Worm (Caenorhabditis elegans): ENCODE data around the gene T11F9.14.
A peak's percentile ranks its signal among the peaks of the same experiment; 100 is the strongest.

T11F9.14 gene

DNA sequence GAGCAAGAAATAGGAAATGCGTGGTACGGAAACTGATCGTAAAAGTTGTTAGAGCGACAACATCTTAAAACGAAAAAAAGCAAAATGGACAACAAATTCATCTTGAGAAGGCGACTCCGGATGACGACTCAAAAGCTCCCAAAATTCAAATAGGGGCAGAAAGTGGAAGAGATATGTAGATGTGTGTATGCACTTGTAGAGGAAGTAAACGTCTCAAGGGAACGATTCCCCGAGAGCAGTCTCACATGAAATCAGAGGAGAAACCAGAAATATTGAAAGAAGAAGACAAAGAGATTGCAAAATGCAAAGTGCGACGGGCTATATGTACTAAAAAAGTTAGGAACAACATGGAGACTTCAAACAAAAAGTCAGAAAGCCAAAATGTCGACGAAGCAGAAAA lies 37.1 kb downstream of the T11F9.14 start, which contains the start of gene F57B7.2:
Gene F57B7.2, minus strand, starts transcription at position 101 of the 400 bp plus-strand sequence.
- TF ChIP-seq cnd-1 (tag; optimal IDR thresholded peaks at IDR 0.05) (no peak), nhr-237 (tag; optimal IDR thresholded peaks at IDR 0.05) (no peak), nhr-28 (tag; optimal IDR thresholded peaks at IDR 0.05) (no peak), sem-2 (GFP tag; optimal IDR thresholded peaks at IDR 0.05) (no peak), ceh-39 (tag; optimal IDR thresholded peaks at IDR 0.05) (no peak), lsy-2 (tag; optimal IDR thresholded peaks at IDR 0.05) (no peak), mep-1 (tag; optimal IDR thresholded peaks at IDR 0.05) (no peak), unc-62 (GFP tag; optimal IDR thresholded peaks at IDR 0.05) (no peak), unc-39 (tag; optimal IDR thresholded peaks at IDR 0.05) (no peak), mls-2 (tag; optimal IDR thresholded peaks at IDR 0.05) (no peak), snpc-4 (tag; optimal IDR thresholded peaks at IDR 0.05) (no peak), zip-8 (tag; optimal IDR thresholded peaks at IDR 0.05) (no peak), ceh-83 (GFP tag; optimal IDR thresholded peaks at IDR 0.05) (no peak), pha-4 (tag; optimal IDR thresholded peaks at IDR 0.05) (no peak), ham-2 (GFP tag; optimal IDR thresholded peaks at IDR 0.05) (no peak)

DNA sequence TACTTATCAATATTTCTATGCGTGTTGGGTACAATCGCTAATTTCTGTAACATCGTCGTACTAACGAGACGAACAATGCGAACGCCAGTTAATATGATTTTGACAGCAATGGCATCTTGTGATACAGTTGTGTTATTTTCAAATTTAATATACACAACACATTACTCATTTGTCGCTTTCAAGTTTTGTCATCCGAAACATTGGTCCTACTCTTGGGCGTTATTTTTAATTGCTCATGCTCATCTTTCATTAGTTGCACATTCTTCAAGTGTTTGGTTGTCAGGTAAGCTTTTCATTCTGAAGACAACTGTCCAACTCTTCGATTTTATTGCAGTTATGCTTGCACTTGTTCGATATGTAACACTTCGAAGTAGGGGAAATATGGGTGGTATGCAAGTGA lies 41.4 kb downstream of the T11F9.14 start:
- no peak for TF ChIP-seq ceh-39 (tag; optimal IDR thresholded peaks at IDR 0.05)
- TF ChIP-seq nhr-28 (tag; optimal IDR thresholded peaks at IDR 0.05) = no peak
- no peak for TF ChIP-seq elt-1 (tag; optimal IDR thresholded peaks at IDR 0.05; ENCODE audit: borderline replicate concordance, insufficient read depth)
- TF ChIP-seq lin-13 (tag; optimal IDR thresholded peaks at IDR 0.05) = no peak
- TF ChIP-seq ceh-43 (GFP tag; optimal IDR thresholded peaks at IDR 0.05) = no peak
- TF ChIP-seq ham-2 (GFP tag; optimal IDR thresholded peaks at IDR 0.05) = no peak
- TF ChIP-seq ces-1 (GFP tag; optimal IDR thresholded peaks at IDR 0.05) = no peak
- TF ChIP-seq drap-1 (GFP tag; optimal IDR thresholded peaks at IDR 0.05) = no peak
- TF ChIP-seq nhr-12 (tag; optimal IDR thresholded peaks at IDR 0.05) = no peak
- no peak for TF ChIP-seq sptf-1 (tag; optimal IDR thresholded peaks at IDR 0.05)
- TF ChIP-seq unc-120 (tag; optimal IDR thresholded peaks at IDR 0.05; ENCODE audit: poor library complexity, severe bottlenecking) = no peak
- no peak for TF ChIP-seq M03D4.4 (tag; optimal IDR thresholded peaks at IDR 0.05)
- no peak for TF ChIP-seq tbx-8 (GFP tag; optimal IDR thresholded peaks at IDR 0.05)
- no peak for TF ChIP-seq sem-2 (GFP tag; optimal IDR thresholded peaks at IDR 0.05)
- no peak for TF ChIP-seq unc-39 (tag; optimal IDR thresholded peaks at IDR 0.05)
- TF ChIP-seq hlh-1 (tag; optimal IDR thresholded peaks at IDR 0.05) = no peak
- no peak for TF ChIP-seq mab-5 (tag; optimal IDR thresholded peaks at IDR 0.05)
- TF ChIP-seq bed-3 (GFP tag; optimal IDR thresholded peaks at IDR 0.05) = no peak

DNA sequence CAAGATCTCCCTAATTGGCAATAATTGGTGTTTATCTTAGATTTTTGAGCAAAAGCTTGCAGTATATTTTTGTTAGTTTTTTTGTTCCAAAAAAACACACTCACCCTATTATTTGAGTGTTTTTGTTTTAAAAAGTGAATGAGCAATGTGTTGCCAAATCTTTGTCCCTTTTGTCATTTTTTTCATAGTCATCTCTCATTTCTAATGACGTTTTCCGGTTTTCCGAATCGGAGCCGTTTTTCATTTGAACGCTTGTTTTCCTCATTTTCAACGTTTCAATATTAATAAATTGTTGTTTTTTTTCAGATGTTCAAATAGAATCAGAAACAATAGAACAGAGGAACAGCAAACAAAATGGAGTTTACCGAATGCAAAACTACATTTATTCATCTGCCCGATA lies 42.2 kb downstream of the T11F9.14 start, which contains the start of gene dmsr-1:
Gene dmsr-1, plus strand, starts transcription at position 301 of the 400 bp plus-strand sequence.
- no peak for TF ChIP-seq ztf-11 (tag; optimal IDR thresholded peaks at IDR 0.05)
- TF ChIP-seq elt-3 (tag; optimal IDR thresholded peaks at IDR 0.05) = no peak
- no peak for TF ChIP-seq mls-2 (tag; optimal IDR thresholded peaks at IDR 0.05)
- TF ChIP-seq nhr-2 (tag; optimal IDR thresholded peaks at IDR 0.05) = no peak
- TF ChIP-seq unc-120 (tag; optimal IDR thresholded peaks at IDR 0.05; ENCODE audit: poor library complexity, severe bottlenecking) = no peak
- no peak for TF ChIP-seq unc-39 (tag; optimal IDR thresholded peaks at IDR 0.05)
- no peak for TF ChIP-seq nhr-76 (tag; optimal IDR thresholded peaks at IDR 0.05)
- no peak for TF ChIP-seq lin-13 (tag; optimal IDR thresholded peaks at IDR 0.05)
- TF ChIP-seq zip-8 (tag; optimal IDR thresholded peaks at IDR 0.05) = no peak
- no peak for TF ChIP-seq hlh-1 (tag; optimal IDR thresholded peaks at IDR 0.05)
- TF ChIP-seq mep-1 (tag; optimal IDR thresholded peaks at IDR 0.05) = no peak
- TF ChIP-seq pha-4 (tag; optimal IDR thresholded peaks at IDR 0.05) = no peak
- no peak for TF ChIP-seq sem-2 (GFP tag; optimal IDR thresholded peaks at IDR 0.05)
- TF ChIP-seq nhr-237 (tag; optimal IDR thresholded peaks at IDR 0.05) = no peak
- no peak for TF ChIP-seq ceh-43 (GFP tag; optimal IDR thresholded peaks at IDR 0.05)
- TF ChIP-seq nhr-28 (tag; optimal IDR thresholded peaks at IDR 0.05) = no peak
- no peak for TF ChIP-seq tbx-8 (GFP tag; optimal IDR thresholded peaks at IDR 0.05)
- TF ChIP-seq elt-1 (tag; optimal IDR thresholded peaks at IDR 0.05; ENCODE audit: borderline replicate concordance, insufficient read depth) = no peak
- TF ChIP-seq snpc-4 (tag; optimal IDR thresholded peaks at IDR 0.05) = no peak

DNA sequence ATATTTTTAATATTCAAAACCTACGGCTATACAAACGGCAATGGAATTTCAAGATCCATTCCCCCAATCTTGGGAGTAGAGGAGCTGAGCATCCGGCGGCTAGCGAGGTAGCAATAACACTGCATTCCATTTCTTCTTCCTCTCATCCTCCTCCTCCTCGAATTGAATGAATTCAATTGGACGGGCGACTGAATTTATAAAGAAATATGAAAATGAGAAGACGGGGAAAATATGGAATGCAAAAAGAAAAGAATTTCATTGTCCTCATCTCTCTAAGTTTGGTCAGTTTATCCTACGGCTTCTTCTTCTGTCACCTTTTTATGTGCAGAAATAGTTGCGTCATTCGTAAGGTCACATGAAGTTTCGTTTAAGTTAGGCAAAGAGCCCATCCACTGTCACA lies 44.2 kb downstream of the T11F9.14 start:
- no peak for TF ChIP-seq nhr-76 (tag; optimal IDR thresholded peaks at IDR 0.05)
- peak; percentile 47 for TF ChIP-seq zip-8 (tag; optimal IDR thresholded peaks at IDR 0.05)
- TF ChIP-seq ces-1 (GFP tag; optimal IDR thresholded peaks at IDR 0.05) = peak; percentile 67

DNA sequence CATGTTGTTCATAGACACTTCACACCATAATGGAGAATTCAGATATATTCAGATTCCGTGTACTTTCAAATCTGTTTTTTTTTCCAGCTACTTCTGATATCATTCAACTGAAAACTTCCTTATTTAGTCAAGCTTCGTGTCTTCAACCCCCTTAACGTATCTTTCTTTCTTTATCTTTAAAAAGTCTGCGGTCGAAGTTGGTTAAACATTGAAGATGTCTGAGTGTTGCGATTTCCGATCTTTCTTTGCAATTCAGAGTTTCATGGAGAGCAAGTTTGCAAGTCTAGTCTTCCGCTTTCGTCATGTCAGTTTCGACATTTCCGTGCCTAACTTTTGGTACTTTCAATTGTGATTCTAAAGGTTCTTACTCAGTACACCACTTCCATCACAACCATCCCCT lies 45.4 kb downstream of the T11F9.14 start:
- TF ChIP-seq M03D4.4 (tag; optimal IDR thresholded peaks at IDR 0.05) (no peak), nhr-28 (tag; optimal IDR thresholded peaks at IDR 0.05) (no peak), hlh-1 (tag; optimal IDR thresholded peaks at IDR 0.05) (no peak), mep-1 (tag; optimal IDR thresholded peaks at IDR 0.05) (no peak), ceh-43 (GFP tag; optimal IDR thresholded peaks at IDR 0.05) (no peak), ceh-83 (GFP tag; optimal IDR thresholded peaks at IDR 0.05) (no peak), lin-13 (tag; optimal IDR thresholded peaks at IDR 0.05) (no peak), snpc-4 (tag; optimal IDR thresholded peaks at IDR 0.05) (no peak), elt-3 (tag; optimal IDR thresholded peaks at IDR 0.05) (no peak), pha-4 (tag; optimal IDR thresholded peaks at IDR 0.05) (no peak), elt-1 (tag; optimal IDR thresholded peaks at IDR 0.05; ENCODE audit: borderline replicate concordance, insufficient read depth) (no peak), mls-2 (tag; optimal IDR thresholded peaks at IDR 0.05) (no peak), cnd-1 (tag; optimal IDR thresholded peaks at IDR 0.05) (no peak), ham-2 (GFP tag; optimal IDR thresholded peaks at IDR 0.05) (no peak), nhr-2 (tag; optimal IDR thresholded peaks at IDR 0.05) (no peak), blmp-1 (tag; optimal IDR thresholded peaks at IDR 0.05) (no peak), nhr-237 (tag; optimal IDR thresholded peaks at IDR 0.05) (no peak)
